Worm (Caenorhabditis elegans) whole organism, late embryonic: ENCODE data around the gene F40G12.2.

Experiments used
- C08G9.2 ChIP-seq: sonication (generic microtip); optimal IDR thresholded peaks from 2 replicates; lab custom pipeline; 2016; ENCODE audit warnings: mild to moderate bottlenecking, missing genetic modification characterization, moderate library complexity, missing compliant biosample characterization
- C38D4.7 ChIP-seq: fragments of 200-800 bp; sonication (Bioruptor generic); optimal IDR thresholded peaks from 2 replicates; lab custom pipeline; 2018; ENCODE audit warnings: mild to moderate bottlenecking, missing genetic modification characterization, moderate library complexity, missing compliant biosample characterization
- F13H6.1 ChIP-seq: sonication (generic microtip); optimal IDR thresholded peaks from 2 replicates; lab custom pipeline; 2016; ENCODE audit warnings: missing genetic modification characterization, missing compliant biosample characterization
- T23F11.4 ChIP-seq: fragments of 200-800 bp; sonication (Bioruptor generic); optimal IDR thresholded peaks from 2 replicates; lab custom pipeline; 2018; ENCODE audit warnings: mild to moderate bottlenecking, missing genetic modification characterization, missing compliant biosample characterization
- ama-1 ChIP-seq: fragments of 150-350 bp; optimal IDR thresholded peaks from 2 replicates; lab custom pipeline; 2014
- ceh-18 ChIP-seq: sonication (generic microtip); optimal IDR thresholded peaks from 2 replicates; lab custom pipeline; 2016; ENCODE audit warnings: missing genetic modification characterization, missing compliant biosample characterization
- ceh-2 ChIP-seq: sonication (generic microtip); optimal IDR thresholded peaks from 2 replicates; lab custom pipeline; 2016; ENCODE audit warnings: missing genotype, missing genetic modification characterization, missing compliant biosample characterization
- ceh-24 ChIP-seq: sonication (generic microtip); optimal IDR thresholded peaks from 2 replicates; lab custom pipeline; 2016; ENCODE audit warnings: mild to moderate bottlenecking, missing genetic modification characterization, missing compliant biosample characterization
- ceh-31 ChIP-seq: sonication (generic microtip); optimal IDR thresholded peaks from 2 replicates; lab custom pipeline; 2016; ENCODE audit warnings: missing genetic modification characterization, missing compliant biosample characterization
- ceh-48 ChIP-seq: sonication (generic microtip); optimal IDR thresholded peaks from 2 replicates; lab custom pipeline; 2016; ENCODE audit warnings: missing genetic modification characterization, inconsistent platforms, missing compliant biosample characterization
- ceh-9 ChIP-seq: sonication (generic microtip); optimal IDR thresholded peaks from 2 replicates; lab custom pipeline; 2016; ENCODE audit warnings: mild to moderate bottlenecking, missing genetic modification characterization, inconsistent platforms, missing compliant biosample characterization
- dve-1 ChIP-seq: sonication (generic microtip); optimal IDR thresholded peaks from 2 replicates; lab custom pipeline; 2017; ENCODE audit warnings: antibody characterized with exemption, mild to moderate bottlenecking, missing genetic modification characterization, missing compliant biosample characterization
- elt-2 ChIP-seq: sonication (generic microtip); optimal IDR thresholded peaks from 2 replicates; lab custom pipeline; 2016; ENCODE audit warnings: missing genetic modification reagents, missing genetic modification characterization, missing compliant biosample characterization
- elt-4 ChIP-seq: sonication (generic microtip); optimal IDR thresholded peaks from 2 replicates; lab custom pipeline; 2016; ENCODE audit warnings: missing genetic modification characterization, missing compliant biosample characterization
- fax-1 ChIP-seq: sonication (generic microtip); optimal IDR thresholded peaks from 2 replicates; lab custom pipeline; 2016; ENCODE audit warnings: missing genotype, missing genetic modification characterization, missing compliant biosample characterization
- gmeb-2 ChIP-seq: sonication (generic microtip); optimal IDR thresholded peaks from 2 replicates; lab custom pipeline; 2016; ENCODE audit warnings: missing genetic modification characterization, inconsistent platforms, missing compliant biosample characterization
- hlh-6 ChIP-seq: sonication (generic microtip); optimal IDR thresholded peaks from 2 replicates; lab custom pipeline; 2016; ENCODE audit warnings: missing genotype, missing genetic modification characterization, missing compliant biosample characterization
- hlh-8 ChIP-seq: sonication (generic microtip); optimal IDR thresholded peaks from 2 replicates; lab custom pipeline; 2016; ENCODE audit warnings: missing genotype, missing genetic modification characterization, missing compliant biosample characterization
- lim-6 ChIP-seq: sonication (generic microtip); optimal IDR thresholded peaks from 2 replicates; lab custom pipeline; 2016; ENCODE audit warnings: missing genetic modification characterization, missing compliant biosample characterization
- mec-3 ChIP-seq: sonication (generic microtip); optimal IDR thresholded peaks from 2 replicates; lab custom pipeline; 2016; ENCODE audit warnings: borderline replicate concordance, missing genetic modification characterization, missing compliant biosample characterization
- nfya-1 ChIP-seq: sonication (generic microtip); optimal IDR thresholded peaks from 2 replicates; lab custom pipeline; 2017; ENCODE audit warnings: missing genetic modification characterization, mild to moderate bottlenecking, missing compliant biosample characterization, antibody characterized with exemption, moderate library complexity
- nhr-11 ChIP-seq: fragments of 150-350 bp; optimal IDR thresholded peaks from 2 replicates; lab custom pipeline; 2014; ENCODE audit warnings: missing biosample characterization, missing genetic modification characterization
- nhr-232 ChIP-seq: sonication (generic microtip); optimal IDR thresholded peaks from 2 replicates; lab custom pipeline; 2016; ENCODE audit warnings: missing genetic modification characterization, missing compliant biosample characterization
- npax-4 ChIP-seq: sonication (generic microtip); optimal IDR thresholded peaks from 2 replicates; lab custom pipeline; 2016; ENCODE audit warnings: missing genetic modification characterization, missing compliant biosample characterization
- odd-2 ChIP-seq: sonication (generic microtip); optimal IDR thresholded peaks from 2 replicates; lab custom pipeline; 2017; ENCODE audit warnings: antibody characterized with exemption, mild to moderate bottlenecking, missing genetic modification characterization, missing compliant biosample characterization
- pag-3 ChIP-seq: sonication (generic microtip); optimal IDR thresholded peaks from 2 replicates; lab custom pipeline; 2016; ENCODE audit warnings: missing compliant biosample characterization, missing genetic modification characterization, borderline replicate concordance
- pax-1 ChIP-seq: fragments of 150-350 bp; optimal IDR thresholded peaks from 2 replicates; lab custom pipeline; 2014; ENCODE audit warnings: missing biosample characterization, missing genetic modification characterization
- rnt-1 ChIP-seq: sonication (generic microtip); optimal IDR thresholded peaks from 2 replicates; lab custom pipeline; 2016; ENCODE audit warnings: missing genetic modification characterization, missing compliant biosample characterization
- sdc-2 ChIP-seq: sonication (generic microtip); optimal IDR thresholded peaks from 2 replicates; lab custom pipeline; 2016; ENCODE audit warnings: missing genotype, missing genetic modification characterization, missing compliant biosample characterization
- sox-2 ChIP-seq: fragments of 200-800 bp; sonication (Bioruptor generic); IDR thresholded peaks from 2 replicates; pipeline ENCODE4 v1.3.6; 2022; ENCODE audit warnings: missing genetic modification reagents, missing genetic modification characterization, missing compliant biosample characterization
- sox-4 ChIP-seq: sonication (generic microtip); optimal IDR thresholded peaks from 2 replicates; lab custom pipeline; 2017; ENCODE audit warnings: mild to moderate bottlenecking, missing genetic modification characterization, inconsistent platforms, missing compliant biosample characterization
- tbx-7 ChIP-seq: sonication (generic microtip); optimal IDR thresholded peaks from 2 replicates; lab custom pipeline; 2016; ENCODE audit warnings: missing genotype, missing genetic modification characterization, missing compliant biosample characterization
- ttx-3 ChIP-seq: sonication (generic microtip); optimal IDR thresholded peaks from 2 replicates; lab custom pipeline; 2016; ENCODE audit warnings: missing genetic modification reagents, missing genetic modification characterization, missing compliant biosample characterization
- unc-3 ChIP-seq, 2 experiments: fragments of 200-800 bp in 1 of 2; sonication (Bioruptor generic) in 1 of 2; sonication (generic microtip) in 1 of 2; conservative IDR thresholded peaks in 1 of 2; optimal IDR thresholded peaks in 1 of 2; 2 replicates each; pipeline versions ENCODE4 v1.3.6 to Lab custom; 2016 to 2022; ENCODE audit warnings: missing compliant biosample characterization in 2 of 2, missing genetic modification characterization in 2 of 2, missing genetic modification reagents in 1 of 2
- unc-42 ChIP-seq: sonication (generic microtip); optimal IDR thresholded peaks from 2 replicates; lab custom pipeline; 2016; ENCODE audit warnings: missing genotype, missing genetic modification characterization, missing compliant biosample characterization
- unc-55 ChIP-seq: sonication (generic microtip); optimal IDR thresholded peaks from 2 replicates; lab custom pipeline; 2017; ENCODE audit warnings: missing biosample characterization, missing genetic modification reagents, missing genetic modification characterization

F40G12.2 gene

DNA sequence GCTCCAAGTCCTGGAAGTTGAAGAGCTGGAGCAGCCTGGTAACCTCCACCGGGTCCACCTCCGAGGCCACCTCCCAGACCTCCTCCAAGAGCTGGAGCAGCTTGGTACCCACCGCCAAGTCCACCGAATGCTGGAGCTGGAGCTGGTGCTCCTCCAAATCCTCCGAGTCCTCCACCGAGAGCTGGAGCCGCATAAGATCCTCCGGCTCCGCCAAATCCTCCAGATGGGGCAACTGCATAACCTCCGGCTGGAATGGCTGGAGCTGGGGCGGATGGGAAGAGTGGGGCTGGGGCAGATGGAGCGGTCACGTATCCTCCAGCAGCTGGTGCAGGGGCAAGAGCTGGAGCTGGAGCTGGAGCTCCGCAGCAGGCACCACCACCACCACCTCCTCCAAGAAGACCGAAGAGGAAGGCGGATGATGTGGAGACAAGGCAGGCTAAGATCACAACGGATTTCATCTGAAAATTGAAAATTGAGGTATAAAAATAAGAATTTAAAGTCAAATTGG, 20.0 kb downstream of the F40G12.2 start, which contains the start of gene K02E11.10:
Gene K02E11.10 (minus strand): TSS at position 458 of the 508 bp plus-strand sequence.
- TF ChIP-seq ceh-18 (tag; lab: Kevin White, UChicago) (no peak), gmeb-2 (tag; lab: Kevin White, UChicago) (no peak), fax-1 (tag; lab: Kevin White, UChicago) (no peak), hlh-8 (tag; lab: Kevin White, UChicago) (no peak), C38D4.7 (no peak), mec-3 (tag; lab: Kevin White, UChicago) (no peak), T23F11.4 (peak; percentile 4), ceh-2 (no peak), ttx-3 (tag; lab: Kevin White, UChicago) (no peak), hlh-6 (tag; lab: Kevin White, UChicago) (no peak), ceh-9 (tag; lab: Kevin White, UChicago) (no peak), ceh-24 (tag; lab: Kevin White, UChicago) (no peak), sox-2 (no peak), nhr-11 (no peak), rnt-1 (tag; lab: Kevin White, UChicago) (no peak), elt-4 (tag; lab: Kevin White, UChicago) (peak; percentile 63), nhr-232 (tag; lab: Kevin White, UChicago) (no peak)

DNA sequence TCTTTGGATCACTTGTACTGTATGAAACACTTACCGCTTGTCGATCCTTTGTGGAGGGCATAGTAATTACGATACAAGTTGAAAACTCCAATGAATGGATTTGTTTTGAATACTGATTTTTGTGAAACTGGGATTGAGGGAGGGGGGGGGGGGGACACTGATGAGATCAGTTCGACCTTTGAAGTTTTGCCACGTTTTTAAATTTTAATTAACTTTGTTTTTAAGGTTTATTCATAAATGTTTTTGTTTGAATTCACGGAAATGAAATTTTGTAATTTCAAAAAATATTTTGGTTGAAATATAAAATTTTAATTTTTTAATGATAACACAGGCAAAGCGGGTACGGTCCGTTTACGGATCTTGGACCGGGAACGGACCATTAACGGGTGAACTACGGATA, 24.8 kb downstream of the F40G12.2 start, which contains the start of gene ent-3:
Gene ent-3 (minus strand): TSS at position 101 of the 400 bp plus-strand sequence.
- TF ChIP-seq npax-4 (tag; lab: Kevin White, UChicago), result no peak
- no peak for TF ChIP-seq hlh-8 (tag; lab: Kevin White, UChicago)
- TF ChIP-seq pag-3 (tag; lab: Kevin White, UChicago), result no peak
- TF ChIP-seq unc-42, result no peak
- no peak for TF ChIP-seq C38D4.7
- TF ChIP-seq ceh-48 (tag; lab: Kevin White, UChicago), result no peak
- no peak for TF ChIP-seq lim-6 (tag; lab: Kevin White, UChicago)
- TF ChIP-seq ama-1 (lab: Kevin White, UChicago), result no peak
- no peak for TF ChIP-seq sdc-2 (tag; lab: Kevin White, UChicago)
- no peak for TF ChIP-seq unc-55 (GFP tag; lab: Kevin White, UChicago)
- no peak for TF ChIP-seq unc-3 (GFP tag; conservative IDR thresholded peaks at IDR 0.05; lab: Robert Waterston, UW)
- TF ChIP-seq unc-3 (tag; optimal IDR thresholded peaks at IDR 0.05; lab: Kevin White, UChicago), result no peak
- TF ChIP-seq elt-2 (tag; lab: Kevin White, UChicago), result no peak
- no peak for TF ChIP-seq C08G9.2 (tag; lab: Kevin White, UChicago)
- no peak for TF ChIP-seq pax-1 (tag; lab: Kevin White, UChicago)
- no peak for TF ChIP-seq rnt-1 (tag; lab: Kevin White, UChicago)
- no peak for TF ChIP-seq nhr-232 (tag; lab: Kevin White, UChicago)
- no peak for TF ChIP-seq F13H6.1

DNA sequence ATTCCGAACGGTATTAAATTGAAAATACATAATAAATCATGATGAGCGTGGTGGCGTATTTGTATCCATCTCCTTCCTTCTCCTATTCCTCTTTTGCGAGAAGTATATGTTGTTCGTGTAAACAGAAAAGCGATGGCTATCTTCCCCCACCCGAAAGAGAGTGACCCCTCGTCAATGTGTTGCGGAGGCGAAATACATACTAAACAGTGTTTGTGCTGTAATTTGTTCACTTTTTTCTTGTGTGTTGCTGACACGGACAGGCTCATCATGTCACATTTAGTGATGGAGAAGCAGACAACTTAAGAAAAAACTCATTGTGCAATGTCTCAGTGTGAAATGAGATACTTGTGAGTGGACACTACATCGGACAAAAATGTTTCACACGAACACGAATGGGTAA, 29.1 kb downstream of the F40G12.2 start:
- TF ChIP-seq unc-42 (no peak), nhr-11 (no peak), sox-4 (tag; lab: Kevin White, UChicago) (no peak), ceh-24 (tag; lab: Kevin White, UChicago) (no peak), nfya-1 (no peak), ttx-3 (tag; lab: Kevin White, UChicago) (no peak), ceh-31 (tag; lab: Kevin White, UChicago) (no peak), pag-3 (tag; lab: Kevin White, UChicago) (no peak), mec-3 (tag; lab: Kevin White, UChicago) (no peak), unc-55 (GFP tag; lab: Kevin White, UChicago) (no peak), odd-2 (tag; lab: Kevin White, UChicago) (no peak), dve-1 (tag; lab: Kevin White, UChicago) (no peak), tbx-7 (tag; lab: Kevin White, UChicago) (no peak)
